Fruit fly (Drosophila melanogaster) whole organism, embryonic: Measurements from ENCODE around the gene CG34417.

Experiments used
- Abd-B ChIP-seq: fragments of 200-800 bp; sonication (Bioruptor generic); optimal IDR thresholded peaks from 2 replicates; lab custom pipeline; 2018; ENCODE audit warnings: missing biosample characterization, mild to moderate bottlenecking, missing genetic modification characterization, moderate library complexity
- B-H1 ChIP-seq: fragments of 200-800 bp; sonication (Bioruptor generic); IDR thresholded peaks from 3 replicates; pipeline ENCODE4 v1.3.6; 2022; ENCODE audit warnings: missing biosample characterization, missing genetic modification characterization
- CG10979 ChIP-seq: fragments of 200-800 bp; sonication (Bioruptor generic); optimal IDR thresholded peaks from 2 replicates; lab custom pipeline; 2018; ENCODE audit warnings: missing biosample characterization, mild to moderate bottlenecking, missing genetic modification characterization, moderate library complexity
- CG13424 ChIP-seq: fragments of 200-800 bp; sonication (Bioruptor generic); optimal IDR thresholded peaks from 2 replicates; lab custom pipeline; 2019; ENCODE audit warnings: missing biosample characterization, mild to moderate bottlenecking, missing genetic modification characterization, moderate library complexity
- CG14710 ChIP-seq: fragments of 200-800 bp; sonication (Bioruptor generic); optimal IDR thresholded peaks from 3 replicates; lab custom pipeline; 2019; ENCODE audit warnings: missing biosample characterization, mild to moderate bottlenecking, missing genetic modification characterization, moderate library complexity
- CG15269 ChIP-seq: fragments of 200-800 bp; sonication (Bioruptor generic); optimal IDR thresholded peaks from 2 replicates; lab custom pipeline; 2018; ENCODE audit warnings: missing biosample characterization, mild to moderate bottlenecking, missing genetic modification characterization, moderate library complexity
- CG15601 ChIP-seq: fragments of 200-800 bp; sonication (Bioruptor generic); optimal IDR thresholded peaks from 3 replicates; lab custom pipeline; 2019; ENCODE audit warnings: missing biosample characterization, mild to moderate bottlenecking, missing genetic modification characterization, moderate library complexity
- CG17829 ChIP-seq: fragments of 200-800 bp; optimal IDR thresholded peaks from 2 replicates; lab custom pipeline; 2019; ENCODE audit warnings: missing biosample characterization, mild to moderate bottlenecking, missing genetic modification characterization, moderate library complexity
- CG18262 ChIP-seq: fragments of 200-800 bp; optimal IDR thresholded peaks from 3 replicates; lab custom pipeline; 2019; ENCODE audit warnings: missing biosample characterization, mild to moderate bottlenecking, missing genetic modification characterization, moderate library complexity
- CG31441 ChIP-seq: fragments of 200-800 bp; sonication (Bioruptor generic); IDR thresholded peaks from 2 replicates; pipeline ENCODE4 v1.3.6; 2022; ENCODE audit warnings: missing biosample characterization, missing genetic modification characterization
- CG3163 ChIP-seq: fragments of 200-800 bp; sonication (Bioruptor generic); optimal IDR thresholded peaks from 3 replicates; lab custom pipeline; 2016; ENCODE audit warnings: missing biosample characterization, missing genetic modification characterization
- CG33557 ChIP-seq: fragments of 200-800 bp; sonication (Bioruptor generic); optimal IDR thresholded peaks from 2 replicates; lab custom pipeline; 2019; ENCODE audit warnings: missing biosample characterization, mild to moderate bottlenecking, missing genetic modification characterization, moderate library complexity
- CG34422 ChIP-seq: fragments of 200-800 bp; sonication (Bioruptor generic); IDR thresholded peaks from 3 replicates; pipeline ENCODE4 v1.3.6; 2022; ENCODE audit warnings: missing biosample characterization, missing genetic modification characterization
- CG4404 ChIP-seq: fragments of 200-800 bp; sonication (Bioruptor generic); IDR thresholded peaks from 2 replicates; pipeline ENCODE4 v1.3.6; 2022; ENCODE audit warnings: missing biosample characterization, missing genetic modification characterization
- CG4730 ChIP-seq: fragments of 200-800 bp; sonication (Bioruptor generic); IDR thresholded peaks from 2 replicates; pipeline ENCODE4 v1.3.6; 2022; ENCODE audit warnings: missing biosample characterization, missing genetic modification characterization
- CG6689 ChIP-seq: fragments of 200-800 bp; sonication (Bioruptor generic); IDR thresholded peaks from 2 replicates; pipeline ENCODE4 v1.3.6; 2022; ENCODE audit warnings: missing biosample characterization, missing genetic modification characterization
- CG7839 ChIP-seq: fragments of 200-800 bp; sonication (Bioruptor generic); optimal IDR thresholded peaks from 3 replicates; lab custom pipeline; 2018; ENCODE audit warnings: missing biosample characterization, mild to moderate bottlenecking, missing genetic modification characterization, moderate library complexity
- CG8924 ChIP-seq: fragments of 200-800 bp; optimal IDR thresholded peaks from 3 replicates; lab custom pipeline; 2019; ENCODE audit warnings: missing biosample characterization, mild to moderate bottlenecking, missing genetic modification characterization, moderate library complexity
- CoRest ChIP-seq: fragments of 200-800 bp; sonication (Bioruptor generic); optimal IDR thresholded peaks from 3 replicates; lab custom pipeline; 2018; ENCODE audit warnings: missing biosample characterization, mild to moderate bottlenecking, missing genetic modification characterization, moderate library complexity
- Dad ChIP-seq: fragments of 200-800 bp; sonication (Bioruptor generic); optimal IDR thresholded peaks from 3 replicates; lab custom pipeline; 2016; ENCODE audit warnings: missing biosample characterization, missing genetic modification characterization
- HLH3B ChIP-seq: fragments of 200-800 bp; sonication (Bioruptor generic); IDR thresholded peaks from 2 replicates; pipeline ENCODE4 v1.3.6; 2022; ENCODE audit warnings: missing biosample characterization, missing genetic modification characterization
- Hr78 ChIP-seq, 2 experiments: fragments of 200-800 bp in 1 of 2; fragments of >200 bp in 1 of 2; sonication (Bioruptor generic) in 1 of 2; optimal IDR thresholded peaks; 2 replicates each; lab custom pipeline; 2017 to 2019; ENCODE audit warnings: missing biosample characterization in 2 of 2, missing genetic modification characterization in 2 of 2, mild to moderate bottlenecking in 1 of 2, moderate library complexity in 1 of 2
- Nf-YA ChIP-seq: fragments of 200-800 bp; sonication (Bioruptor generic); IDR thresholded peaks from 2 replicates; pipeline ENCODE4 v1.3.6; 2022; ENCODE audit warnings: missing biosample characterization, missing genetic modification characterization
- Nf-YC ChIP-seq: fragments of 200-800 bp; optimal IDR thresholded peaks from 3 replicates; lab custom pipeline; 2019; ENCODE audit warnings: missing biosample characterization, mild to moderate bottlenecking, missing genetic modification characterization, moderate library complexity
- Ptx1 ChIP-seq: fragments of 200-800 bp; sonication (Bioruptor generic); IDR thresholded peaks from 2 replicates; pipeline ENCODE4 v1.3.6; 2022; ENCODE audit warnings: missing biosample characterization, missing genetic modification characterization
- Rfx ChIP-seq: fragments of 200-800 bp; sonication (Bioruptor generic); IDR thresholded peaks from 2 replicates; pipeline ENCODE4 v1.3.6; 2022; ENCODE audit warnings: missing biosample characterization, missing genetic modification characterization
- Six4 ChIP-seq: fragments of 200-800 bp; sonication (Bioruptor generic); optimal IDR thresholded peaks from 2 replicates; lab custom pipeline; 2016; ENCODE audit warnings: missing biosample characterization, missing genetic modification characterization
- Ssrp ChIP-seq: fragments of 200-800 bp; sonication (Bioruptor generic); optimal IDR thresholded peaks from 2 replicates; lab custom pipeline; 2018; ENCODE audit warnings: missing biosample characterization, mild to moderate bottlenecking, missing genetic modification characterization, moderate library complexity
- Trl ChIP-seq, 3 experiments: fragments of >200 bp in 2 of 3; fragments of 200-800 bp in 1 of 3; sonication (Bioruptor generic) in 1 of 3; optimal IDR thresholded peaks; 2 replicates in 1 of 3; 3 replicates in 2 of 3; lab custom pipeline; 2016 to 2017; ENCODE audit warnings: missing biosample characterization in 1 of 3, missing genetic modification characterization in 1 of 3
- Xbp1 ChIP-seq: fragments of 200-800 bp; sonication (Bioruptor generic); optimal IDR thresholded peaks from 3 replicates; lab custom pipeline; 2016; ENCODE audit warnings: missing biosample characterization, mild to moderate bottlenecking, missing genetic modification characterization
- Xrp1 ChIP-seq: fragments of 200-800 bp; sonication (Bioruptor generic); IDR thresholded peaks from 2 replicates; pipeline ENCODE4 v1.3.6; 2022; ENCODE audit warnings: missing biosample characterization, missing genetic modification characterization
- ara ChIP-seq: fragments of 200-800 bp; sonication (Bioruptor generic); IDR thresholded peaks from 2 replicates; pipeline ENCODE4 v1.3.6; 2022; ENCODE audit warnings: missing biosample characterization, missing genetic modification characterization
- bsh ChIP-seq, 2 experiments: fragments of 200-800 bp; sonication (Bioruptor generic); optimal IDR thresholded peaks; 2 replicates each; lab custom pipeline; 2017 to 2018; ENCODE audit warnings: mild to moderate bottlenecking in 2 of 2, missing biosample characterization in 2 of 2, missing genetic modification characterization in 2 of 2, moderate library complexity in 1 of 2
- ci ChIP-seq: fragments of 200-800 bp; sonication (Bioruptor generic); IDR thresholded peaks from 3 replicates; pipeline ENCODE4 v1.3.6; 2022; ENCODE audit warnings: missing biosample characterization, missing genetic modification characterization
- crol ChIP-seq: fragments of 200-800 bp; sonication (Bioruptor generic); IDR thresholded peaks from 2 replicates; pipeline ENCODE4 v1.3.6; 2022; ENCODE audit warnings: missing biosample characterization, missing genetic modification characterization
- dimm ChIP-seq: fragments of 200-800 bp; sonication (Bioruptor generic); IDR thresholded peaks from 2 replicates; pipeline ENCODE4 v1.3.6; 2022; ENCODE audit warnings: missing biosample characterization, missing genetic modification characterization
- dpn ChIP-seq, 2 experiments: fragments of 200-800 bp; sonication (Bioruptor generic); optimal IDR thresholded peaks; 3 replicates each; lab custom pipeline; 2016; ENCODE audit warnings: missing biosample characterization in 2 of 2, missing genetic modification characterization in 2 of 2
- gem ChIP-seq: fragments of 200-800 bp; sonication (Bioruptor generic); optimal IDR thresholded peaks from 2 replicates; lab custom pipeline; 2019; ENCODE audit warnings: missing biosample characterization, mild to moderate bottlenecking, missing genetic modification characterization, moderate library complexity
- grau ChIP-seq: fragments of 200-800 bp; optimal IDR thresholded peaks from 3 replicates; lab custom pipeline; 2019; ENCODE audit warnings: missing biosample characterization, mild to moderate bottlenecking, missing genetic modification characterization, moderate library complexity
- hth ChIP-seq: fragments of >200 bp; optimal IDR thresholded peaks from 2 replicates; lab custom pipeline; 2017; ENCODE audit warnings: inconsistent platforms
- lmd ChIP-seq: fragments of 200-800 bp; sonication (Bioruptor generic); IDR thresholded peaks from 2 replicates; pipeline ENCODE4 v1.3.6; 2022; ENCODE audit warnings: missing biosample characterization, missing genetic modification characterization
- pan ChIP-seq, 4 experiments: fragments of >200 bp in 3 of 4; fragments of 200-800 bp in 1 of 4; sonication (Bioruptor generic) in 1 of 4; optimal IDR thresholded peaks in 3 of 4; IDR thresholded peaks in 1 of 4; 2 replicates each; pipeline versions ENCODE4 v1.3.6 to Lab custom; 2017 to 2022; ENCODE audit warnings: missing biosample characterization in 2 of 4, missing genetic modification characterization in 2 of 4, mixed read lengths in 1 of 4
- peb ChIP-seq: fragments of 200-800 bp; sonication (Bioruptor generic); IDR thresholded peaks from 2 replicates; pipeline ENCODE4 v1.3.6; 2022; ENCODE audit warnings: missing biosample characterization, missing genetic modification characterization
- phol ChIP-seq: fragments of 200-800 bp; sonication (Bioruptor generic); optimal IDR thresholded peaks from 3 replicates; lab custom pipeline; 2018; ENCODE audit warnings: missing biosample characterization, mild to moderate bottlenecking, missing genetic modification characterization, moderate library complexity
- trem ChIP-seq: fragments of 200-800 bp; optimal IDR thresholded peaks from 3 replicates; lab custom pipeline; 2019; ENCODE audit warnings: missing biosample characterization, mild to moderate bottlenecking, missing genetic modification characterization, moderate library complexity
- unpg ChIP-seq: fragments of 200-800 bp; sonication (Bioruptor generic); optimal IDR thresholded peaks from 3 replicates; lab custom pipeline; 2018; ENCODE audit warnings: missing biosample characterization, mild to moderate bottlenecking, missing genetic modification characterization, moderate library complexity
- z ChIP-seq: fragments of 200-800 bp; sonication (Bioruptor generic); IDR thresholded peaks from 3 replicates; pipeline ENCODE4 v1.3.6; 2022; ENCODE audit warnings: missing biosample characterization, missing genetic modification characterization

The CG34417 gene

dm6 chrX:6624006-6624745 is 83.6 kb downstream of the CG34417 start (continued):
- TF ChIP-seq Abd-B (GFP tag; lab: Kevin White, UChicago) (peak; percentile 56), Ptx1 (peak; percentile 29; the same call in 1 of the 2 replicates), CG14710 (tag; lab: Kevin White, UChicago) (peak; percentile 45), B-H1 (GFP tag; lab: Robert Waterston, UW) (no peak), ara (GFP tag; lab: Robert Waterston, UW) (peak; percentile 67; the same call in 1 of the 2 replicates), CG4404 (GFP tag; lab: Robert Waterston, UW) (peak; percentile 27; the same call in 1 of the 2 replicates), gem (tag; lab: Kevin White, UChicago) (peak; percentile 62), CG3163 (GFP tag; lab: Kevin White, UChicago) (no peak), Trl (optimal IDR thresholded peaks at IDR 0.05; lab: Kevin White, UChicago) (peak in 1 of 2 experiments; percentile 19), Trl (GFP tag; optimal IDR thresholded peaks at IDR 0.05; lab: Kevin White, UChicago) (no peak), Six4 (GFP tag; lab: Kevin White, UChicago) (peak; percentile 13), Rfx (GFP tag; lab: Robert Waterston, UW) (peak; percentile 56; the same call in 1 of the 2 replicates), pan (optimal IDR thresholded peaks at IDR 0.05; lab: Kevin White, UChicago) (no peak), pan (GFP tag; optimal IDR thresholded peaks at IDR 0.05 in 1 of 2, IDR thresholded peaks at IDR 0.05 in 1 of 2) (peak in 1 of 2 experiments; percentile 38), CG6689 (GFP tag; lab: Robert Waterston, UW) (peak; percentile 51), Xbp1 (GFP tag; lab: Kevin White, UChicago) (peak; percentile 10), Nf-YC (tag; lab: Kevin White, UChicago) (no peak), CG8924 (peak; percentile 4), Xrp1 (peak; percentile 70), CG15269 (tag; lab: Kevin White, UChicago) (peak; percentile 15), CG15601 (tag; lab: Kevin White, UChicago) (peak; percentile 30), phol (peak; percentile 47), Dad (GFP tag; lab: Kevin White, UChicago) (no peak), CoRest (tag; lab: Kevin White, UChicago) (peak; percentile 20), trem (tag; lab: Kevin White, UChicago) (peak; percentile 11), z (GFP tag; lab: Robert Waterston, UW) (no peak), bsh (GFP tag; optimal IDR thresholded peaks at IDR 0.05; lab: Kevin White, UChicago) (peak; percentile 43 to 68), Nf-YA (no peak), CG34422 (GFP tag; lab: Robert Waterston, UW) (0 out of 3 replicates have a peak, but pooled peaks have one; percentile 28), Ssrp (tag; lab: Kevin White, UChicago) (peak; percentile 23), Hr78 (GFP tag; optimal IDR thresholded peaks at IDR 0.05; lab: Kevin White, UChicago) (peak in 1 of 2 experiments; percentile 50), CG17829 (tag; lab: Kevin White, UChicago) (peak; percentile 0), crol (GFP tag; lab: Robert Waterston, UW) (0 out of 2 replicates have a peak, but pooled peaks have one; percentile 9), HLH3B (peak; percentile 33; the same call in 1 of the 2 replicates), unpg (peak; percentile 32), peb (GFP tag; lab: Robert Waterston, UW) (peak; percentile 47; the same call in 1 of the 2 replicates), CG33557 (peak; percentile 29), hth (lab: Kevin White, UChicago) (no peak), dimm (peak; percentile 11; the same call in 1 of the 2 replicates), CG7839 (tag; lab: Kevin White, UChicago) (peak; percentile 49), CG18262 (peak; percentile 49), CG10979 (tag; lab: Kevin White, UChicago) (peak; percentile 69), CG31441 (GFP tag; lab: Robert Waterston, UW) (peak; percentile 33; the same call in 1 of the 2 replicates), lmd (GFP tag; lab: Robert Waterston, UW) (peak; percentile 34; the same call in 1 of the 2 replicates), dpn (GFP tag; optimal IDR thresholded peaks at IDR 0.05; lab: Kevin White, UChicago) (peak in 1 of 2 experiments; percentile 5), grau (tag; lab: Kevin White, UChicago) (peak; percentile 87), ci (GFP tag; lab: Robert Waterston, UW) (0 out of 3 replicates have a peak, but pooled peaks have one; percentile 47), CG4730 (0 out of 2 replicates have a peak, but pooled peaks have one; percentile 31), CG13424 (peak; percentile 27)
